Worm (Caenorhabditis elegans): ENCODE measurements around the gene Y57G7A.3.
"Not testable (repeated sequence)": the region's sequence is repeated elsewhere in the genome, so short reads cannot be mapped to it uniquely, and the experiment has no call there.

The Y57G7A.3 gene

DNA sequence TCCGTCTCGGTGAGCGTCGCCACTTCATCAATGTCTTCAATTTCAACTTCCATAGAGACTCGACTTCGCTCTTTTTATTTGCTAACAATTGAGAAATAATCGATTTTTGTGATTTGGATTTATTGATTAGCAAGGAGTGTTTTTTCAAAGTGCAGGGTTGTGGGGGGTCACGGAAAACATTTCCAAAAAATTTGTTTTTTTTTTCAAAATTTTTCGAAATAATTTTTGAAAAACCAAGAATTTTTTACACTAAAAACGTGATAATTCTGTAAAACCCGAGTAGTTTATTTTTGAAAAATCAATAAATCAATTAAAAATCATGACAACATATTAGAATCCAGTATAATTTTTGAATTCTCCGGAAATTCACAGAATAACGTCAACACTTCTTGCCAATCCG lies 10.1 kb upstream of the Y57G7A.3 start, which contains the start of gene Y57G7A.5:
Gene Y57G7A.5 (minus strand): TSS at position 101 of the 400 bp plus-strand sequence.
- TF ChIP-seq lin-13 (GFP tag; optimal IDR thresholded peaks at IDR 0.05), result no peak
- no peak for TF ChIP-seq blmp-1 (tag; optimal IDR thresholded peaks at IDR 0.05; ENCODE audit: insufficient read depth)
- TF ChIP-seq unc-39 (tag; optimal IDR thresholded peaks at IDR 0.05), result no peak
- no peak for TF ChIP-seq unc-62 (GFP tag; optimal IDR thresholded peaks at IDR 0.05)
- no peak for TF ChIP-seq ZK546.5 (tag; optimal IDR thresholded peaks at IDR 0.05)
- no peak for TF ChIP-seq ztf-4 (tag; optimal IDR thresholded peaks at IDR 0.05)
- no peak for TF ChIP-seq nhr-12 (tag; optimal IDR thresholded peaks at IDR 0.05)
- no peak for TF ChIP-seq lsy-2 (tag; optimal IDR thresholded peaks at IDR 0.05)
- no peak for TF ChIP-seq aly-2 (tag; optimal IDR thresholded peaks at IDR 0.05)
- TF ChIP-seq ama-1 (optimal IDR thresholded peaks at IDR 0.05), result no peak
- no peak for TF ChIP-seq nhr-25 (tag; optimal IDR thresholded peaks at IDR 0.05)
- TF ChIP-seq peb-1 (tag; optimal IDR thresholded peaks at IDR 0.05), result no peak
- no peak for TF ChIP-seq R02D3.7 (tag; optimal IDR thresholded peaks at IDR 0.05)
- TF ChIP-seq sem-4 (tag; optimal IDR thresholded peaks at IDR 0.05), result no peak
- no peak for TF ChIP-seq sma-9 (GFP tag; optimal IDR thresholded peaks at IDR 0.05)
- no peak for TF ChIP-seq sma-9 (tag; optimal IDR thresholded peaks at IDR 0.05)
- no peak for TF ChIP-seq skn-1 (tag; optimal IDR thresholded peaks at IDR 0.05)

DNA sequence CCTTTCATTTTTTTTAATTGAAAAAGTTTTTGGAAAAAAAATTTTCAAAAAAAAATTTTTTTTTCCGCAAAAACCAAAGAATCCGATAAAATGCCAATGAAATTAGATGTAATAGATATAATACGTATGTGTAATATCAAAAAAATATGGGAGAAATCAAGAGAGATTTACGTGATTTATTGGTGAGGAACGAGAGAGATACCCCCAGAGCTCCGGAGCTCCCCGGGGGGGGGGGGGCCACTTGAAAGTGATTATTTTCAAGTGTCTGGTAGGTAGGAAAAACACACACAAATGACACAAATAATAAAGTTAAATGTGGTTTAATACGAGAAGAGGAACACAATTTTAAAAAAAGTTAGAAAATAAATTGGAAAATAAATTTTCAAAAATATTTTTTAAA lies 8.8 kb upstream of the Y57G7A.3 start, which contains the start of gene Y57G7A.11:
Gene Y57G7A.11 (minus strand): TSS at position 101 of the 400 bp plus-strand sequence.
- TF ChIP-seq elt-1 (tag; optimal IDR thresholded peaks at IDR 0.05) (no peak), unc-55 (GFP tag; optimal IDR thresholded peaks at IDR 0.05) (no peak), Y55F3AM.14 (GFP tag; optimal IDR thresholded peaks at IDR 0.05) (no peak), gmeb-1 (tag; optimal IDR thresholded peaks at IDR 0.05) (no peak), aly-2 (tag; optimal IDR thresholded peaks at IDR 0.05) (no peak), lin-39 (tag; optimal IDR thresholded peaks at IDR 0.05) (no peak), lin-11 (tag; optimal IDR thresholded peaks at IDR 0.05) (no peak), nhr-77 (tag; optimal IDR thresholded peaks at IDR 0.05) (no peak), ztf-1 (GFP tag; conservative IDR thresholded peaks at IDR 0.05) (no peak), ztf-11 (tag; optimal IDR thresholded peaks at IDR 0.05) (no peak), nhr-237 (tag; optimal IDR thresholded peaks at IDR 0.05) (no peak), nhr-12 (tag; optimal IDR thresholded peaks at IDR 0.05) (no peak), blmp-1 (tag; optimal IDR thresholded peaks at IDR 0.05; ENCODE audit: insufficient read depth) (no peak), unc-62 (GFP tag; optimal IDR thresholded peaks at IDR 0.05) (no peak), sma-3 (GFP tag; optimal IDR thresholded peaks at IDR 0.05) (no peak)

DNA sequence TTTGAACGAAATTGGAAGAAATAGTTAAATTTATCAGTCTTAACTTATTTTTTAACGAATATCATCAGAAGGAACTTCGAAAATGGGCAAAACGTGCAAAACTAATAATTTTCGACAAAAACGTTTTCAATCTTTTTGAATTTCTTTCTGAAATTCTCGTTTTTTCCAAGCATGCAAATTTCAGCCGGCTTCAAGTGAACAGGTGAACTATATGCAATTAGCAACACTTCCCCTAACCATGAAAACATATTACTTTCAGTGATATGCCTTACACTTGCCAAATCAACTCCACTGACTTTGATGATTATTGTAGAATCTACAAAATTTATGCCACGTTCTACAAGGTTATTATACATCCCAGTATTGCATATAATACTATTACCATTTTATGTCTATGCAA lies 7.2 kb upstream of the Y57G7A.3 start, which contains the start of gene srz-63:
Gene srz-63 (plus strand): TSS at position 301 of the 400 bp plus-strand sequence.
- not testable (repeated sequence) for TF ChIP-seq skn-1, nhr-237, unc-39 (tag; optimal IDR thresholded peaks at IDR 0.05)

DNA sequence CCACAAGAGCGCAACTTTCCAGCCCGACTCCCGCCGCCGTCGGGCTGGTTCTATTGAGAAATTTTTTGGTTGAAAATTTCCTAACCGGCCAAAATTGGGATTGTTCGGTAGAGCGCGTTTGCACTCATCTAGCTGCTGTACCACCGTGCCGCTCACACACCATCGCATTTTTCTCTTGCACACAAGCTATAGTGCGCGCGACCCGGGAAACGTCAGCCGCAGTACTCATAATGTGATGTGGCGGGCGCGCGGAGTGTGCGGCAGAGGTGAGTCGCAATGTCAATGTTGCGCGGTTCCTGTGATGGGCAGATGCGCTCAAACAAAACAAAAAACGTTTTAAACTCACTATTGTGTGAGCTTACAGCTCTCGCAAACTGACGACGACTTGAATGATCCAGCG lies 597 bp upstream of the Y57G7A.3 start:
- TF ChIP-seq snpc-4 (tag; optimal IDR thresholded peaks at IDR 0.05) (no peak), C34F6.9 (tag; optimal IDR thresholded peaks at IDR 0.05) (no peak), lin-39 (tag; optimal IDR thresholded peaks at IDR 0.05) (no peak), sem-4 (tag; optimal IDR thresholded peaks at IDR 0.05) (no peak), mbf-1 (tag; optimal IDR thresholded peaks at IDR 0.05) (no peak), lin-13 (GFP tag; optimal IDR thresholded peaks at IDR 0.05) (no peak)

DNA sequence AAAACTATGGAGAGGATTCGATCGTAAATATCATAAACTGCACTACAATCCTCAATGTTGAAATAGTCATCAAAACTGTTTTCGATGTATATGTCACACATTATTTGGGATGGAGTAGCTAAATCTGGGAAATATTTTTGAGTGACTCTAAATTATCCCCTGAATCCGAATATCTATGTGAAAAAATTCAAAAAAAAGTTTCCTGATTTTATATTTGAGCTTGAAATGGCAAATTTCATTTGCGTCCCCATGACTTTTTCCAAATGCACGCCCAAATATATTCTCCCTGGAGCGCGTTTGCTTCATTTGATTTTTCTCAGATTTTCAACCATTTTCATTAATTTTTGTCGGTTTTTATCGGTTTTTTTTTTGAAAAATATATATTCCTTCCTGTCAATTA lies 7.6 kb downstream of the Y57G7A.3 start, which contains the start of gene srz-64:
Gene srz-64 (minus strand): TSS at position 101 of the 400 bp plus-strand sequence.
- TF ChIP-seq ztf-1 (GFP tag; conservative IDR thresholded peaks at IDR 0.05) (no peak), sem-4 (tag; optimal IDR thresholded peaks at IDR 0.05) (no peak), lin-11 (tag; optimal IDR thresholded peaks at IDR 0.05) (no peak), mab-5 (tag; optimal IDR thresholded peaks at IDR 0.05) (no peak), nhr-25 (tag; optimal IDR thresholded peaks at IDR 0.05) (no peak), dmd-4 (tag; optimal IDR thresholded peaks at IDR 0.05) (no peak), Y55F3AM.14 (GFP tag; optimal IDR thresholded peaks at IDR 0.05) (no peak), nhr-21 (tag; optimal IDR thresholded peaks at IDR 0.05) (no peak), nhr-12 (tag; optimal IDR thresholded peaks at IDR 0.05) (no peak), ceh-82 (tag; optimal IDR thresholded peaks at IDR 0.05) (no peak)

All from whole organism, L2 larva.